Worm (Caenorhabditis elegans) whole organism, late embryonic: ENCODE data around the gene R08E3.3.

Experiments
- C08G9.2 ChIP-seq: sonication (generic microtip); optimal IDR thresholded peaks from 2 replicates; lab custom pipeline; 2016; ENCODE audit warnings: mild to moderate bottlenecking, missing genetic modification characterization, moderate library complexity, missing compliant biosample characterization
- C38D4.7 ChIP-seq: fragments of 200-800 bp; sonication (Bioruptor generic); optimal IDR thresholded peaks from 2 replicates; lab custom pipeline; 2018; ENCODE audit warnings: mild to moderate bottlenecking, missing genetic modification characterization, moderate library complexity, missing compliant biosample characterization
- F13H6.1 ChIP-seq: sonication (generic microtip); optimal IDR thresholded peaks from 2 replicates; lab custom pipeline; 2016; ENCODE audit warnings: missing genetic modification characterization, missing compliant biosample characterization
- K02D7.2 ChIP-seq: sonication (generic microtip); optimal IDR thresholded peaks from 2 replicates; lab custom pipeline; 2017; ENCODE audit warnings: mild to moderate bottlenecking, missing genetic modification characterization, missing compliant biosample characterization
- ahr-1 ChIP-seq: sonication (generic microtip); optimal IDR thresholded peaks from 2 replicates; lab custom pipeline; 2016; ENCODE audit warnings: missing genetic modification characterization, missing compliant biosample characterization
- ceh-14 ChIP-seq: sonication (generic microtip); optimal IDR thresholded peaks from 2 replicates; lab custom pipeline; 2016; ENCODE audit warnings: missing genotype, missing genetic modification characterization, missing compliant biosample characterization
- ceh-18 ChIP-seq: sonication (generic microtip); optimal IDR thresholded peaks from 2 replicates; lab custom pipeline; 2016; ENCODE audit warnings: missing genetic modification characterization, missing compliant biosample characterization
- ceh-24 ChIP-seq: sonication (generic microtip); optimal IDR thresholded peaks from 2 replicates; lab custom pipeline; 2016; ENCODE audit warnings: mild to moderate bottlenecking, missing genetic modification characterization, missing compliant biosample characterization
- ceh-45 ChIP-seq: fragments of 200-800 bp; sonication (Bioruptor generic); IDR thresholded peaks from 2 replicates; pipeline ENCODE4 v1.3.6; 2022; ENCODE audit warnings: missing genetic modification reagents, missing genetic modification characterization, missing compliant biosample characterization
- ceh-9 ChIP-seq: sonication (generic microtip); optimal IDR thresholded peaks from 2 replicates; lab custom pipeline; 2016; ENCODE audit warnings: mild to moderate bottlenecking, missing genetic modification characterization, inconsistent platforms, missing compliant biosample characterization
- che-1 ChIP-seq: sonication (generic microtip); optimal IDR thresholded peaks from 2 replicates; lab custom pipeline; 2016; ENCODE audit warnings: mild to moderate bottlenecking, missing genetic modification characterization, missing compliant biosample characterization
- dve-1 ChIP-seq: sonication (generic microtip); optimal IDR thresholded peaks from 2 replicates; lab custom pipeline; 2017; ENCODE audit warnings: antibody characterized with exemption, mild to moderate bottlenecking, missing genetic modification characterization, missing compliant biosample characterization
- elt-2 ChIP-seq: sonication (generic microtip); optimal IDR thresholded peaks from 2 replicates; lab custom pipeline; 2016; ENCODE audit warnings: missing genetic modification reagents, missing genetic modification characterization, missing compliant biosample characterization
- elt-4 ChIP-seq: sonication (generic microtip); optimal IDR thresholded peaks from 2 replicates; lab custom pipeline; 2016; ENCODE audit warnings: missing genetic modification characterization, missing compliant biosample characterization
- ets-4 ChIP-seq: sonication (generic microtip); optimal IDR thresholded peaks from 2 replicates; lab custom pipeline; 2016; ENCODE audit warnings: missing genetic modification characterization, missing compliant biosample characterization
- gmeb-2 ChIP-seq: sonication (generic microtip); optimal IDR thresholded peaks from 2 replicates; lab custom pipeline; 2016; ENCODE audit warnings: missing genetic modification characterization, inconsistent platforms, missing compliant biosample characterization
- hlh-13 ChIP-seq: fragments of 200-800 bp; sonication (Bioruptor generic); optimal IDR thresholded peaks from 2 replicates; lab custom pipeline; 2018; ENCODE audit warnings: mild to moderate bottlenecking, missing genetic modification characterization, missing compliant biosample characterization
- hlh-30 ChIP-seq: sonication (generic microtip); optimal IDR thresholded peaks from 2 replicates; lab custom pipeline; 2017; ENCODE audit warnings: antibody characterized with exemption, missing genetic modification characterization, missing compliant biosample characterization; ENCODE audit not compliant: insufficient read depth
- hlh-6 ChIP-seq: sonication (generic microtip); optimal IDR thresholded peaks from 2 replicates; lab custom pipeline; 2016; ENCODE audit warnings: missing genotype, missing genetic modification characterization, missing compliant biosample characterization
- lin-11 ChIP-seq: fragments of 200-800 bp; sonication (Bioruptor generic); optimal IDR thresholded peaks from 2 replicates; lab custom pipeline; 2018; ENCODE audit warnings: mild to moderate bottlenecking, missing genetic modification characterization, missing compliant biosample characterization
- mec-3 ChIP-seq: sonication (generic microtip); optimal IDR thresholded peaks from 2 replicates; lab custom pipeline; 2016; ENCODE audit warnings: borderline replicate concordance, missing genetic modification characterization, missing compliant biosample characterization
- nfya-1 ChIP-seq: sonication (generic microtip); optimal IDR thresholded peaks from 2 replicates; lab custom pipeline; 2017; ENCODE audit warnings: missing genetic modification characterization, mild to moderate bottlenecking, missing compliant biosample characterization, antibody characterized with exemption, moderate library complexity
- nhr-232 ChIP-seq: sonication (generic microtip); optimal IDR thresholded peaks from 2 replicates; lab custom pipeline; 2016; ENCODE audit warnings: missing genetic modification characterization, missing compliant biosample characterization
- pag-3 ChIP-seq: sonication (generic microtip); optimal IDR thresholded peaks from 2 replicates; lab custom pipeline; 2016; ENCODE audit warnings: missing compliant biosample characterization, missing genetic modification characterization, borderline replicate concordance
- pat-9 ChIP-seq: fragments of 200-800 bp; sonication (Bioruptor generic); optimal IDR thresholded peaks from 2 replicates; lab custom pipeline; 2018; ENCODE audit warnings: mild to moderate bottlenecking, missing genetic modification characterization, moderate library complexity, missing compliant biosample characterization
- pax-1 ChIP-seq: fragments of 150-350 bp; optimal IDR thresholded peaks from 2 replicates; lab custom pipeline; 2014; ENCODE audit warnings: missing biosample characterization, missing genetic modification characterization
- pha-2 ChIP-seq: sonication (generic microtip); optimal IDR thresholded peaks from 2 replicates; lab custom pipeline; 2017; ENCODE audit warnings: mild to moderate bottlenecking, missing genetic modification characterization, missing compliant biosample characterization
- ref-2 ChIP-seq: sonication (generic microtip); optimal IDR thresholded peaks from 2 replicates; lab custom pipeline; 2016; ENCODE audit warnings: missing genetic modification characterization, missing compliant biosample characterization
- sox-2 ChIP-seq: fragments of 200-800 bp; sonication (Bioruptor generic); IDR thresholded peaks from 2 replicates; pipeline ENCODE4 v1.3.6; 2022; ENCODE audit warnings: missing genetic modification reagents, missing genetic modification characterization, missing compliant biosample characterization
- sox-4 ChIP-seq: sonication (generic microtip); optimal IDR thresholded peaks from 2 replicates; lab custom pipeline; 2017; ENCODE audit warnings: mild to moderate bottlenecking, missing genetic modification characterization, inconsistent platforms, missing compliant biosample characterization
- syd-9 ChIP-seq: sonication (generic microtip); optimal IDR thresholded peaks from 2 replicates; lab custom pipeline; 2016; ENCODE audit warnings: mild to moderate bottlenecking, missing genetic modification characterization, moderate library complexity, missing compliant biosample characterization
- ttx-3 ChIP-seq: sonication (generic microtip); optimal IDR thresholded peaks from 2 replicates; lab custom pipeline; 2016; ENCODE audit warnings: missing genetic modification reagents, missing genetic modification characterization, missing compliant biosample characterization
- unc-3 ChIP-seq, 2 experiments: fragments of 200-800 bp in 1 of 2; sonication (Bioruptor generic) in 1 of 2; sonication (generic microtip) in 1 of 2; conservative IDR thresholded peaks in 1 of 2; optimal IDR thresholded peaks in 1 of 2; 2 replicates each; pipeline versions ENCODE4 v1.3.6 to Lab custom; 2016 to 2022; ENCODE audit warnings: missing compliant biosample characterization in 2 of 2, missing genetic modification characterization in 2 of 2, missing genetic modification reagents in 1 of 2
- unc-42 ChIP-seq: sonication (generic microtip); optimal IDR thresholded peaks from 2 replicates; lab custom pipeline; 2016; ENCODE audit warnings: missing genotype, missing genetic modification characterization, missing compliant biosample characterization
- unc-55 ChIP-seq: sonication (generic microtip); optimal IDR thresholded peaks from 2 replicates; lab custom pipeline; 2017; ENCODE audit warnings: missing biosample characterization, missing genetic modification reagents, missing genetic modification characterization

Gene R08E3.3

ce11 chrX:4818252-4818651 lies at the start of gene R08E3.3:
R08E3.3 (plus strand) TSS chrX:4818593.
- TF ChIP-seq ceh-18 = no peak
- TF ChIP-seq pat-9 (tag; lab: Kevin White, UChicago) = no peak
- no peak for TF ChIP-seq ceh-24 (tag; lab: Kevin White, UChicago)
- TF ChIP-seq pag-3 (tag; lab: Kevin White, UChicago) = no peak
- TF ChIP-seq K02D7.2 (tag; lab: Kevin White, UChicago) = no peak
- peak; percentile 36 for TF ChIP-seq nfya-1 (tag; lab: Kevin White, UChicago)
- no peak for TF ChIP-seq C38D4.7 (GFP tag; lab: Kevin White, UChicago)
- no peak for TF ChIP-seq mec-3 (tag; lab: Kevin White, UChicago)
- TF ChIP-seq elt-2 (tag; lab: Kevin White, UChicago) = peak; percentile 16
- no peak for TF ChIP-seq hlh-30 (tag; lab: Kevin White, UChicago)
- TF ChIP-seq syd-9 = no peak
- TF ChIP-seq ceh-9 (tag; lab: Kevin White, UChicago) = no peak
- no peak for TF ChIP-seq che-1
- TF ChIP-seq ttx-3 (tag; lab: Kevin White, UChicago) = no peak

- TF ChIP-seq elt-4 (tag; lab: Kevin White, UChicago) (no peak), sox-4 (tag; lab: Kevin White, UChicago) (no peak), ets-4 (tag; lab: Kevin White, UChicago) (no peak), unc-42 (tag; lab: Kevin White, UChicago) (no peak), pag-3 (tag; lab: Kevin White, UChicago) (no peak), C08G9.2 (no peak)
Measured at ce11 chrX:4769885-4770284, 48.5 kb upstream of the R08E3.3 start, which contains the start of gene npr-1. npr-1 (minus strand) TSS chrX:4769985.

DNA sequence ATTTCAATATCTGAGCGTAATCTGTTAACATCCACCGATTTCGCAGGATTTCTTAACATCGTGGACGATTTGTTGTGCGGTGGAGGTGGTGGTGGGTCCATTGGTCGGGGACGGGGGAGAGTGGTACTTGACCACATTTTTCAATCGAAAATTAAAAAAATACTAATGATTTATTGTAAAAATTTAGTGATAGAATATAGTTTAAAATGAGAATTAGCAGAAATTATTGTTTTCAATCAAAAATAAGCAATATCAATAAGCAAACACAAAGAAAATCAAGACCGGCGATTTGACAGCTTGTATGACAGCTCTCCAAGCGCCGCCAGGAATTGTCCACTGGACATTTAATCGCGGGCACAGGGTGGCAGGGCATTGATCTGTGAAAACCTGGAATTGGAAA lies 36.2 kb upstream of the R08E3.3 start, which contains the start of gene hum-10:
TSS of gene hum-10 (minus strand) at position 101 of the 400 bp plus-strand sequence.
- TF ChIP-seq lin-11 (tag; lab: Kevin White, UChicago) = no peak
- TF ChIP-seq elt-4 (tag; lab: Kevin White, UChicago) = no peak
- TF ChIP-seq C38D4.7 (GFP tag; lab: Kevin White, UChicago) = no peak
- TF ChIP-seq K02D7.2 (tag; lab: Kevin White, UChicago) = no peak
- TF ChIP-seq dve-1 (tag; lab: Kevin White, UChicago) = no peak
- no peak for TF ChIP-seq sox-4 (tag; lab: Kevin White, UChicago)
- TF ChIP-seq nhr-232 = no peak
- no peak for TF ChIP-seq pha-2 (tag; lab: Kevin White, UChicago)
- TF ChIP-seq hlh-6 (tag; lab: Kevin White, UChicago) = no peak
- no peak for TF ChIP-seq pax-1 (tag; lab: Kevin White, UChicago)
- TF ChIP-seq nfya-1 (tag; lab: Kevin White, UChicago) = no peak
- TF ChIP-seq hlh-13 (GFP tag; lab: Kevin White, UChicago) = no peak
- TF ChIP-seq pat-9 (tag; lab: Kevin White, UChicago) = no peak
- TF ChIP-seq unc-3 (GFP tag; conservative IDR thresholded peaks at IDR 0.05; lab: Robert Waterston, UW) = no peak
- TF ChIP-seq unc-3 (tag; optimal IDR thresholded peaks at IDR 0.05; lab: Kevin White, UChicago) = no peak
- no peak for TF ChIP-seq F13H6.1 (tag; lab: Kevin White, UChicago)

- TF ChIP-seq ref-2 (no peak), pag-3 (tag; lab: Kevin White, UChicago) (no peak), ahr-1 (no peak), ceh-45 (GFP tag; lab: Robert Waterston, UW) (no peak), ceh-14 (tag; lab: Kevin White, UChicago) (no peak), syd-9 (no peak), sox-2 (GFP tag; lab: Robert Waterston, UW) (no peak), unc-55 (GFP tag; lab: Kevin White, UChicago) (no peak), che-1 (no peak), hlh-13 (GFP tag; lab: Kevin White, UChicago) (no peak), hlh-30 (tag; lab: Kevin White, UChicago) (no peak), gmeb-2 (tag; lab: Kevin White, UChicago) (no peak), unc-3 (GFP tag; conservative IDR thresholded peaks at IDR 0.05; lab: Robert Waterston, UW) (no peak), unc-3 (tag; optimal IDR thresholded peaks at IDR 0.05; lab: Kevin White, UChicago) (no peak), nfya-1 (tag; lab: Kevin White, UChicago) (no peak)
Measured at ce11 chrX:4783117-4783775, 35.1 kb upstream of the R08E3.3 start, which contains the start of gene F43C9.2. F43C9.2 (plus strand) TSS chrX:4783613.
